Fruit fly (Drosophila melanogaster): Measurements from ENCODE around the gene poe.
A peak's percentile ranks its signal among the peaks of the same experiment; 100 is the strongest.

poe gene

DNA sequence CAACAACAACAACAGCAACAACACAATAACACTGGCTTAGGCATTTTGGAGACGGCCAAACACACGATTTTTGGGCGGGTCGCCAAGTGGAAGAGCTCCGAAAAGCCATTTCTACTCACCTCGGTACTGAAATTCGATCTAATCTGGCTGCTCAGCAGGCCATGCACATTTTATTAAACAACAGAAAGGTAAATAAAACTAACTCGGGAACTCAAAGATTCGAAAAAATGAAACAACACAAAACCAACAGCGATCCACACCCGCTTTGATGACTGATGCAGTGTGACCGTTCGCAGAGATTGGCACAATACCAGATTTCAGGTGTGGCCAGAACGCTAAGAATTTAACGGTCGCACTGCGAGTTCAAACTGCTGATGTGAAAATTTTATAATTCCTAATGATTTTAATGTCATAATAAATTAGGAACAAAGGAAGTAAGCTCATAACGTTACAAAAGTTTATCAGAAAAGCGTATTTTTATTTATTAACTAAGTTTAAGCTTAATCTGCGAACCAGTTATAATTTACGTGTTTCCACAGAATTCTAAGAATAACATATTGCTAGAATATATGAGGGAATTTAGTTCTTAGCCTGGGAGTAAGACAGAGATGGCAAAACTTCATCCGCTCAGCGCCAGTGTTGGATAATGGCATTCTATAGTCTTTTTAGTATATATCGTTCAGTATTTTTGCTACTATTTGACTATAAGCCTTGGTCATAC is 11.4 kb upstream of the poe start, which contains the start of gene Mcr (continued):
- TF ChIP-seq Sox15 (GFP tag; optimal IDR thresholded peaks at IDR 0.05): no peak
- no peak for TF ChIP-seq Ets96B (tag; optimal IDR thresholded peaks at IDR 0.05)
- no peak for TF ChIP-seq vri (GFP tag; optimal IDR thresholded peaks at IDR 0.05)
- TF ChIP-seq Sox14 (GFP tag; optimal IDR thresholded peaks at IDR 0.05): no peak
- no peak for TF ChIP-seq CG11902 (GFP tag; optimal IDR thresholded peaks at IDR 0.05)
- TF ChIP-seq CG10631 (GFP tag; optimal IDR thresholded peaks at IDR 0.05): peak; percentile 36
- TF ChIP-seq topi (GFP tag; optimal IDR thresholded peaks at IDR 0.05): peak; percentile 22
- TF ChIP-seq cyc (GFP tag; optimal IDR thresholded peaks at IDR 0.05): peak; percentile 10
- no peak for TF ChIP-seq CG11762 (GFP tag; optimal IDR thresholded peaks at IDR 0.05; ENCODE audit: insufficient read depth)
- no peak for TF ChIP-seq fkh (GFP tag; optimal IDR thresholded peaks at IDR 0.05)
- no peak for TF ChIP-seq CG11294 (GFP tag; IDR thresholded peaks at IDR 0.05)
- no peak for TF ChIP-seq net (GFP tag; optimal IDR thresholded peaks at IDR 0.05)
- TF ChIP-seq lz (GFP tag; optimal IDR thresholded peaks at IDR 0.05): no peak
- TF ChIP-seq CG16779 (tag; optimal IDR thresholded peaks at IDR 0.05): no peak
- TF ChIP-seq CG6276 (GFP tag; optimal IDR thresholded peaks at IDR 0.05): no peak
- TF ChIP-seq dsx (GFP tag; optimal IDR thresholded peaks at IDR 0.05; ENCODE audit: poor library complexity, severe bottlenecking): no peak
- TF ChIP-seq Eip75B (GFP tag; optimal IDR thresholded peaks at IDR 0.05): peak; percentile 20
- TF ChIP-seq CG8319 (GFP tag; optimal IDR thresholded peaks at IDR 0.05): no peak
- TF ChIP-seq Hr38 (GFP tag; optimal IDR thresholded peaks at IDR 0.05): no peak
- TF ChIP-seq CG4318 (GFP tag; optimal IDR thresholded peaks at IDR 0.05): no peak
- peak; percentile 15 for TF ChIP-seq CG31627 (GFP tag; optimal IDR thresholded peaks at IDR 0.05)
- no peak for TF ChIP-seq Gug (GFP tag; IDR thresholded peaks at IDR 0.05)
- no peak for TF ChIP-seq Met (GFP tag; optimal IDR thresholded peaks at IDR 0.05)
- TF ChIP-seq pdm3 (GFP tag; optimal IDR thresholded peaks at IDR 0.05): peak; percentile 20
- no peak for TF ChIP-seq salr (GFP tag; optimal IDR thresholded peaks at IDR 0.05)

DNA sequence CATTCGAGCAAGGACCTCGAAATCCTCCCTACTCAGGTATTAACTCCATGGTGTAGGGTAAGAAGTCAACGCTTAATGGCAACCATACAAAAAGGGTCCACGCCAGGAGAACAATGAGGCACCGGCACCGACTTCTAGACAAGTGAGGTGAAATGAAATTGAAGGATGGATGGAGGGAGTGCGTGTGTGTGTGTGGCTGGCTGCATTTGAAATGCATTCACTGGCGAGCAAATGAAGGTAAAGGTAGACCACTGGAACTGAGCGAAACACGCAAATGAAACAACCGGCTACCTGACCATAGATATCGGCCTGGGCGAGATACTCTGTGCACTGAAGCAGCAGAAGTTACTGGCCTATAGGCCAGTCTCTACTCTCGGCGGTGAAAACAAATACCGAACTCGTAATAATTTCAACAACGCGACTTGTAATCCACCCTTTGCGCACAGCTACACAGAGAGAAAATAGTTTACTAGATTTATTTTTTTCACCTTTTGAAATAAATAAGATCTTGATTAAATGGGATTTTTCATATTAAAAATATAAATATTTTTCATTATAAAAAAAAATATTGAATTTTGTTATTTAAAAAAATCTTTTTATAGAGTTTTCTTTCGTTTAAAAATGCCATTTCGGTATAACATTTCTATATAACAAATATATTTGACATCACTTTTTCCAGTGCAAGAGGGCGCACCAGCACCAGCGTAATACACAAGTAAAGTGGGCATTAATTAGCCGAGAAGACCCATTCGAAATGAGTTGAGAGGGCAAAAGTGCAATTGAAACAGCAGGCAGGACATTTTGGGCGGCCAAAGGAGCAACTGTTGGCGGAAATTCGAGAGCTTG is 10.4 kb upstream of the poe start:
- TF ChIP-seq pdm3 (GFP tag; optimal IDR thresholded peaks at IDR 0.05) (peak; percentile 70), Eip78C (GFP tag) (peak; percentile 89), ss (GFP tag; optimal IDR thresholded peaks at IDR 0.05) (peak in 1 of 2 experiments; percentile 31), CG11294 (GFP tag; IDR thresholded peaks at IDR 0.05) (no peak), Met (GFP tag; optimal IDR thresholded peaks at IDR 0.05) (no peak), cyc (GFP tag; optimal IDR thresholded peaks at IDR 0.05) (no peak), CG10669 (GFP tag; optimal IDR thresholded peaks at IDR 0.05) (no peak), net (GFP tag; optimal IDR thresholded peaks at IDR 0.05) (peak; percentile 13), fd59A (GFP tag; optimal IDR thresholded peaks at IDR 0.05) (peak; percentile 67), svp (GFP tag) (peak; percentile 82), dsx (GFP tag; optimal IDR thresholded peaks at IDR 0.05; ENCODE audit: poor library complexity, severe bottlenecking) (no peak), Lpt (GFP tag; optimal IDR thresholded peaks at IDR 0.05) (peak; percentile 60), Eip75B (GFP tag; optimal IDR thresholded peaks at IDR 0.05) (no peak), Gug (GFP tag; IDR thresholded peaks at IDR 0.05) (no peak), CG8119 (GFP tag; IDR thresholded peaks at IDR 0.05) (peak; percentile 96), Ets21C (GFP tag; optimal IDR thresholded peaks at IDR 0.05) (no peak), CG10631 (GFP tag; optimal IDR thresholded peaks at IDR 0.05) (peak; percentile 88), salr (GFP tag; optimal IDR thresholded peaks at IDR 0.05) (peak; percentile 48 to 84), CG3032 (tag; optimal IDR thresholded peaks at IDR 0.05) (peak; percentile 55), Hr38 (GFP tag; optimal IDR thresholded peaks at IDR 0.05) (no peak), CG4318 (GFP tag; optimal IDR thresholded peaks at IDR 0.05) (peak; percentile 71), CG6808 (GFP tag; optimal IDR thresholded peaks at IDR 0.05) (no peak), acj6 (GFP tag; optimal IDR thresholded peaks at IDR 0.05) (peak; percentile 83), Hr39 (GFP tag; optimal IDR thresholded peaks at IDR 0.05) (peak; percentile 46), CG8319 (GFP tag; optimal IDR thresholded peaks at IDR 0.05) (no peak), Sox14 (GFP tag; optimal IDR thresholded peaks at IDR 0.05) (peak; percentile 57), eg (GFP tag; IDR thresholded peaks at IDR 0.05) (no peak; the same call in 1 of the 3 replicates), Hr4 (GFP tag; optimal IDR thresholded peaks at IDR 0.05) (peak; percentile 69), Eip93F (GFP tag; optimal IDR thresholded peaks at IDR 0.05) (no peak), CG15336 (GFP tag; IDR thresholded peaks at IDR 0.05) (peak; percentile 94), achi (GFP tag; optimal IDR thresholded peaks at IDR 0.05) (peak; percentile 82), Sox15 (GFP tag; optimal IDR thresholded peaks at IDR 0.05) (peak; percentile 51), CG9139 (GFP tag; optimal IDR thresholded peaks at IDR 0.05) (no peak), topi (GFP tag; optimal IDR thresholded peaks at IDR 0.05) (no peak), Sox102F (GFP tag; optimal IDR thresholded peaks at IDR 0.05) (no peak), Smox (GFP tag; optimal IDR thresholded peaks at IDR 0.05) (no peak)

Data from whole organism, prepupa.